Fruit fly (Drosophila melanogaster): ENCODE measurements around the gene eag.

eag gene

DNA sequence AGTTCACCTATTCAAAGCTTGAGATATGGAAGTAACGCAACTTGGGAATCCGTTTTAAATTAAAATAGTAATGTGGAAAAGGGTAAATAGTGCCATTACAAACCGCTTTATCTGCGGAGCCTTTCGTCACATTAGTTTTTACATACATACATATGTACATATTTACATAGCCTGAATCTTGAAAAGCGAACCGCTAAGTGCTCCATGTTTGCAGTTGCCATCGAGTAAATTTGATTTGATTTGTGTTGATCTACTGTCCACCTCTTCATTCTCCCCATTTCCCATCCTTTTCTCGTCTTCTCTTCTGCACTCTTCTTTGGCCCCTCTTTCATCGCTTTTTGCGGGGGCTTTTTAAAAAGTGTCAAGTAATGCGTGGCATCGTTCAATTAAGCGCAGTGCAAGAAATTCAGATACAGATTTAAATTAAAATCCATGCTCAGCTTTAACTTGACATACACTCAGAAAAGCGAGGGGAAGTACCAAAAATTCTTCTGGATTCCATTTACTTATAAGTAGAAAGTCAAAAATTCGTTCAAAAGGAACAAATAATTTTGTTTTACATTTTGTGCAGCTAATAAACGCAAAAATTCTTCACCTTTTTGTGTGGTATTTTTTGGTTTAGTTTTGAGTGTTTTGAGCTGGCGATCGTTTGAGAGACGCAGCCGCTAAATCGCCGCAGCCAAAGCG, 87.9 kb downstream of the eag start (continued):
- TF ChIP-seq CG11560 (tag; IDR thresholded peaks at IDR 0.05) (no peak), CG12942 (GFP tag; optimal IDR thresholded peaks at IDR 0.05) (peak; percentile 73), Nf-YB (GFP tag; optimal IDR thresholded peaks at IDR 0.05) (peak; percentile 62), CG18262 (tag; optimal IDR thresholded peaks at IDR 0.05) (peak; percentile 66), slou (GFP tag; optimal IDR thresholded peaks at IDR 0.05) (peak; percentile 75), Oli (tag; optimal IDR thresholded peaks at IDR 0.05) (peak; percentile 56), crol (GFP tag; IDR thresholded peaks at IDR 0.05) (peak; percentile 29), ATbp (GFP tag; optimal IDR thresholded peaks at IDR 0.05) (peak; percentile 99)

DNA sequence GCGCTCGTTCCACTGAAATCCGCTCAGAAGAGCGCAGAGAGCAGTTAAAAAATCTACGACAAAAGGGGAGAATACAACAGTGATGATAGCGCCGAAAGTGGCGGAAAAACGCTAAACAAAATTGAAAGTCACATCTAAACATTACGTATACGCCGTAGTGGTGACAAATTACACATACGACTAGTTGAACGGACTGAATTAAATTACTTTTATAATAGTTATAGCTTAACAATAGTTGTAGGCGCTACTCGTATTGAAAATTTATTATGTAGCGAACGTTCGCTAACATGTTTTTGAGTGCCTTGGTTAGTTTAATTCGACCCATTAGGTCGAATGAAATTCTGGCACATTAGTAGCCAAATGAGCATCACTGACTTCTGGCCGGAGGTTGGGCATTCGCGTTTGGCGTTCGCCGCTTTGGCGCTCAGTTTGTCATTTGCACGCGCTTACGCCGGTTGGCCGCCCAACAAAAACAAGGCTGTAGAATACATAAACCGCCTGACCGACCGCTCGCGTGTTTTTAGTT, 88.5 kb downstream of the eag start, which contains the start of gene CG5541:
CG5541 (plus strand) TSS at position 424 of the 526 bp plus-strand sequence.
- peak; percentile 67 for TF ChIP-seq CG34376 (GFP tag; optimal IDR thresholded peaks at IDR 0.05)
- no peak for TF ChIP-seq B-H1 (GFP tag; IDR thresholded peaks at IDR 0.05)
- TF ChIP-seq CG14441 (GFP tag; IDR thresholded peaks at IDR 0.05) = no peak
- peak; percentile 18 for TF ChIP-seq pzg (GFP tag; optimal IDR thresholded peaks at IDR 0.05)
- TF ChIP-seq psq (GFP tag; optimal IDR thresholded peaks at IDR 0.05) = no peak
- no peak for TF ChIP-seq rib (GFP tag; IDR thresholded peaks at IDR 0.05)
- TF ChIP-seq CG11695 (GFP tag; IDR thresholded peaks at IDR 0.05) = 0 out of 3 replicates have a peak, but pooled peaks have one; percentile 12
- TF ChIP-seq CG15696 (tag; optimal IDR thresholded peaks at IDR 0.05) = no peak
- no peak for TF ChIP-seq Spps (tag; optimal IDR thresholded peaks at IDR 0.05)
- no peak for TF ChIP-seq lbe (GFP tag; optimal IDR thresholded peaks at IDR 0.05)
- TF ChIP-seq HmgZ (tag; optimal IDR thresholded peaks at IDR 0.05) = peak; percentile 21
- peak; percentile 35 for TF ChIP-seq exex (tag; optimal IDR thresholded peaks at IDR 0.05)
- TF ChIP-seq chinmo (GFP tag; IDR thresholded peaks at IDR 0.05; ENCODE audit: partially characterized antibody) = no peak
- TF ChIP-seq Deaf1 (tag; optimal IDR thresholded peaks at IDR 0.05) = peak; percentile 42
- peak; percentile 35; the same call in 1 of the 2 replicates for TF ChIP-seq Rfx (GFP tag; IDR thresholded peaks at IDR 0.05)
- TF ChIP-seq CG9727 (GFP tag; optimal IDR thresholded peaks at IDR 0.05) = peak; percentile 7
- no peak for TF ChIP-seq CG1602 (GFP tag; optimal IDR thresholded peaks at IDR 0.05)
- TF ChIP-seq Usf (GFP tag; optimal IDR thresholded peaks at IDR 0.05) = peak; percentile 15
- peak; percentile 22 for TF ChIP-seq CG13775 (GFP tag; optimal IDR thresholded peaks at IDR 0.05)
- TF ChIP-seq CG10979 (tag; optimal IDR thresholded peaks at IDR 0.05) = peak; percentile 10
- no peak for TF ChIP-seq CG2712 (tag; optimal IDR thresholded peaks at IDR 0.05)
- peak; percentile 56 for TF ChIP-seq Fer1 (GFP tag; optimal IDR thresholded peaks at IDR 0.05)
- peak; percentile 15 for TF ChIP-seq mirr (GFP tag; optimal IDR thresholded peaks at IDR 0.05)
- TF ChIP-seq grn (GFP tag; optimal IDR thresholded peaks at IDR 0.05) = no peak
- TF ChIP-seq CG3281 (GFP tag; optimal IDR thresholded peaks at IDR 0.05) = peak; percentile 52
- TF ChIP-seq CG10267 (tag; optimal IDR thresholded peaks at IDR 0.05) = no peak
- 0 out of 2 replicates have a peak, but pooled peaks have one; percentile 20 for TF ChIP-seq wdn (GFP tag; IDR thresholded peaks at IDR 0.05)
- 0 out of 2 replicates have a peak, but pooled peaks have one; percentile 15 for TF ChIP-seq Rx (GFP tag; IDR thresholded peaks at IDR 0.05)
- TF ChIP-seq CG1603 (tag; optimal IDR thresholded peaks at IDR 0.05) = no peak
- no peak for TF ChIP-seq Dek (tag; optimal IDR thresholded peaks at IDR 0.05)
- TF ChIP-seq CG12744 (GFP tag; optimal IDR thresholded peaks at IDR 0.05) = no peak
- TF ChIP-seq pfk (GFP tag; optimal IDR thresholded peaks at IDR 0.05) = no peak
- TF ChIP-seq CG7372 (GFP tag; IDR thresholded peaks at IDR 0.05) = peak; percentile 74
- TF ChIP-seq HLH3B (GFP tag; IDR thresholded peaks at IDR 0.05) = no peak
- TF ChIP-seq trem (tag; optimal IDR thresholded peaks at IDR 0.05) = no peak
- TF ChIP-seq Opbp (GFP tag; IDR thresholded peaks at IDR 0.05; ENCODE audit: partially characterized antibody) = peak; percentile 20; the same call in 1 of the 3 replicates
- TF ChIP-seq CG8944 (GFP tag; optimal IDR thresholded peaks at IDR 0.05) = no peak
- no peak for TF ChIP-seq ewg (GFP tag; optimal IDR thresholded peaks at IDR 0.05)
- no peak; the same call in 2 of the 3 replicates for TF ChIP-seq dysf (GFP tag; IDR thresholded peaks at IDR 0.05)
- no peak for TF ChIP-seq CG6683 (GFP tag; optimal IDR thresholded peaks at IDR 0.05)
